Worm (Caenorhabditis elegans) whole organism, L2 larva: ENCODE data around the gene Y110A2AL.10.

Experiments
- C34F6.9 ChIP-seq: fragments of 150-350 bp; optimal IDR thresholded peaks from 2 replicates; lab custom pipeline; 2014; ENCODE audit warnings: missing biosample characterization, missing genetic modification characterization
- F13H6.1 ChIP-seq: sonication (generic microtip); optimal IDR thresholded peaks from 2 replicates; lab custom pipeline; 2016; ENCODE audit warnings: missing genetic modification characterization, missing compliant biosample characterization
- R02D3.7 ChIP-seq: fragments of 150-350 bp; optimal IDR thresholded peaks from 2 replicates; lab custom pipeline; 2014; ENCODE audit warnings: missing biosample characterization, missing genetic modification characterization
- Y55F3AM.14 ChIP-seq: fragments of 200-800 bp; sonication (Bioruptor generic); optimal IDR thresholded peaks from 2 replicates; lab custom pipeline; 2018; ENCODE audit warnings: mild to moderate bottlenecking, missing genetic modification characterization, missing compliant biosample characterization
- ZK546.5 ChIP-seq: sonication (generic microtip); optimal IDR thresholded peaks from 2 replicates; lab custom pipeline; 2017; ENCODE audit warnings: missing biosample characterization, missing genetic modification characterization
- ama-1 ChIP-seq: fragments of 150-350 bp; optimal IDR thresholded peaks from 2 replicates; lab custom pipeline; 2018; ENCODE audit warnings: inconsistent platforms
- blmp-1 ChIP-seq: sonication (generic microtip); optimal IDR thresholded peaks from 2 replicates; lab custom pipeline; 2017; ENCODE audit warnings: missing genetic modification characterization, mild to moderate bottlenecking, missing compliant biosample characterization, antibody characterized with exemption, moderate library complexity; ENCODE audit not compliant: insufficient read depth
- crh-2 ChIP-seq: sonication (generic microtip); optimal IDR thresholded peaks from 2 replicates; lab custom pipeline; 2017; ENCODE audit warnings: missing biosample characterization, missing genetic modification characterization
- egl-27 ChIP-seq: sonication (generic microtip); optimal IDR thresholded peaks from 3 replicates; lab custom pipeline; 2017; ENCODE audit warnings: missing biosample characterization, missing genetic modification reagents, missing genetic modification characterization
- elt-1 ChIP-seq: fragments of 150-350 bp; optimal IDR thresholded peaks from 2 replicates; lab custom pipeline; 2014; ENCODE audit warnings: missing biosample characterization, missing genetic modification characterization
- gmeb-1 ChIP-seq: fragments of 150-350 bp; optimal IDR thresholded peaks from 2 replicates; lab custom pipeline; 2014; ENCODE audit warnings: missing biosample characterization, missing genetic modification characterization
- lin-13 ChIP-seq: fragments of 150-350 bp; optimal IDR thresholded peaks from 2 replicates; lab custom pipeline; 2014; ENCODE audit warnings: missing biosample characterization, missing genetic modification reagents, missing genetic modification characterization
- lin-39 ChIP-seq: fragments of 150-350 bp; optimal IDR thresholded peaks from 2 replicates; lab custom pipeline; 2014; ENCODE audit warnings: missing biosample characterization, missing genetic modification reagents, missing genetic modification characterization
- lsy-2 ChIP-seq, 2 experiments: fragments of 150-350 bp in 1 of 2; sonication (generic microtip) in 1 of 2; optimal IDR thresholded peaks; 2 replicates each; lab custom pipeline; 2014 to 2017; ENCODE audit warnings: missing biosample characterization in 2 of 2, missing genetic modification characterization in 2 of 2
- mab-5 ChIP-seq: fragments of 150-350 bp; optimal IDR thresholded peaks from 2 replicates; lab custom pipeline; 2014; ENCODE audit warnings: missing biosample characterization, missing genetic modification characterization
- mdl-1 ChIP-seq, 2 experiments: fragments of 150-350 bp in 1 of 2; sonication (generic microtip) in 1 of 2; optimal IDR thresholded peaks; 2 replicates each; lab custom pipeline; 2017; ENCODE audit warnings: missing biosample characterization in 2 of 2, missing genetic modification characterization in 2 of 2
- nhr-10 ChIP-seq: sonication (generic microtip); optimal IDR thresholded peaks from 2 replicates; lab custom pipeline; 2017; ENCODE audit warnings: missing biosample characterization, missing genetic modification characterization
- nhr-11 ChIP-seq: fragments of 150-350 bp; optimal IDR thresholded peaks from 2 replicates; lab custom pipeline; 2014; ENCODE audit warnings: missing biosample characterization, missing genetic modification characterization
- nhr-12 ChIP-seq: fragments of 150-350 bp; optimal IDR thresholded peaks from 2 replicates; lab custom pipeline; 2014; ENCODE audit warnings: missing biosample characterization, missing genetic modification characterization
- nhr-129 ChIP-seq: fragments of 150-350 bp; optimal IDR thresholded peaks from 2 replicates; lab custom pipeline; 2014; ENCODE audit warnings: missing biosample characterization, missing genetic modification characterization
- nhr-21 ChIP-seq: fragments of 150-350 bp; optimal IDR thresholded peaks from 2 replicates; lab custom pipeline; 2014; ENCODE audit warnings: missing biosample characterization, missing genetic modification characterization
- nhr-25 ChIP-seq: fragments of 150-350 bp; sonication (generic microtip); optimal IDR thresholded peaks from 3 replicates; lab custom pipeline; 2014; ENCODE audit warnings: missing biosample characterization, missing genetic modification characterization
- sem-4 ChIP-seq: fragments of 150-350 bp; optimal IDR thresholded peaks from 2 replicates; lab custom pipeline; 2014; ENCODE audit warnings: missing biosample characterization, missing genetic modification reagents, missing genetic modification characterization
- sma-3 ChIP-seq: sonication (generic microtip); optimal IDR thresholded peaks from 2 replicates; lab custom pipeline; 2016; ENCODE audit warnings: missing genetic modification reagents, missing genetic modification characterization, missing compliant biosample characterization
- snpc-4 ChIP-seq: fragments of 150-350 bp; optimal IDR thresholded peaks from 2 replicates; lab custom pipeline; 2014; ENCODE audit warnings: missing biosample characterization, missing genetic modification characterization
- unc-39 ChIP-seq: fragments of 150-350 bp; optimal IDR thresholded peaks from 2 replicates; lab custom pipeline; 2014; ENCODE audit warnings: missing biosample characterization, missing genetic modification characterization
- unc-55 ChIP-seq: fragments of 150-350 bp; sonication (generic microtip); optimal IDR thresholded peaks from 3 replicates; lab custom pipeline; 2014; ENCODE audit warnings: missing biosample characterization, missing genetic modification reagents, missing genetic modification characterization
- unc-62 ChIP-seq: fragments of 150-350 bp; optimal IDR thresholded peaks from 2 replicates; lab custom pipeline; 2014; ENCODE audit warnings: missing biosample characterization, missing genetic modification reagents, missing genetic modification characterization
- ztf-4 ChIP-seq: fragments of 150-350 bp; optimal IDR thresholded peaks from 2 replicates; lab custom pipeline; 2014; ENCODE audit warnings: missing biosample characterization, missing genetic modification characterization

Y110A2AL.10 gene

ce11 chrII:2853767-2854166 lies 17.9 kb downstream of the Y110A2AL.10 start:
- no peak for TF ChIP-seq gmeb-1 (tag; lab: Kevin White, UChicago)
- TF ChIP-seq unc-62 (GFP tag; lab: Kevin White, UChicago): no peak
- TF ChIP-seq blmp-1 (tag; lab: Kevin White, UChicago): peak; percentile 43
- peak; percentile 53 for TF ChIP-seq nhr-25 (tag; lab: Kevin White, UChicago)
- TF ChIP-seq, all 48 proteins: peak for 2

ce11 chrII:2852493-2852892 lies 19.2 kb downstream of the Y110A2AL.10 start, which contains the start of gene ptc-3:
ptc-3 (minus strand) TSS chrII:2852593.
- TF ChIP-seq nhr-25 (tag; lab: Kevin White, UChicago) (no peak), nhr-11 (tag; lab: Kevin White, UChicago) (no peak), F13H6.1 (tag; lab: Kevin White, UChicago) (no peak)

ce11 chrII:2846552-2846951 lies 25.2 kb downstream of the Y110A2AL.10 start:
- no peak for TF ChIP-seq lin-39 (tag; lab: Kevin White, UChicago)
- no peak for TF ChIP-seq snpc-4 (tag; lab: Kevin White, UChicago)
- no peak for TF ChIP-seq elt-1 (tag; lab: Kevin White, UChicago)
- TF ChIP-seq unc-62 (GFP tag; lab: Kevin White, UChicago): no peak
- no peak for TF ChIP-seq Y55F3AM.14
- no peak for TF ChIP-seq sem-4 (tag; lab: Kevin White, UChicago)
- no peak for TF ChIP-seq unc-55 (GFP tag; lab: Kevin White, UChicago)
- TF ChIP-seq, all 48 proteins: peak for 0

ce11 chrII:2845674-2846073 lies 26.0 kb downstream of the Y110A2AL.10 start:
- TF ChIP-seq nhr-10 (tag; lab: Kevin White, UChicago): no peak
- no peak for TF ChIP-seq unc-62 (GFP tag; lab: Kevin White, UChicago)

- TF ChIP-seq nhr-11 (tag; lab: Kevin White, UChicago) (no peak), F13H6.1 (tag; lab: Kevin White, UChicago) (no peak), R02D3.7 (tag; lab: Kevin White, UChicago) (no peak), nhr-12 (tag; lab: Kevin White, UChicago) (no peak), unc-55 (GFP tag; lab: Kevin White, UChicago) (no peak), elt-1 (tag; lab: Kevin White, UChicago) (no peak), nhr-21 (tag; lab: Kevin White, UChicago) (no peak), egl-27 (tag; lab: Kevin White, UChicago) (no peak), mdl-1 (tag; optimal IDR thresholded peaks at IDR 0.05; lab: Kevin White, UChicago) (no peak), ztf-4 (tag; lab: Kevin White, UChicago) (no peak), sma-3 (no peak), mab-5 (no peak), nhr-129 (tag; lab: Kevin White, UChicago) (no peak), lsy-2 (tag; optimal IDR thresholded peaks at IDR 0.05; lab: Kevin White, UChicago) (no peak), nhr-10 (tag; lab: Kevin White, UChicago) (no peak)
Observed at ce11 chrII:2843088-2843487, 28.6 kb downstream of the Y110A2AL.10 start, which contains the start of gene Y110A2AL.7. Y110A2AL.7 (minus strand) TSS chrII:2843188.

- TF ChIP-seq nhr-11 (tag; lab: Kevin White, UChicago) (no peak), crh-2 (tag; lab: Kevin White, UChicago) (no peak), ama-1 (lab: Kevin White, UChicago) (no peak), C34F6.9 (tag; lab: Kevin White, UChicago) (no peak), ZK546.5 (no peak), blmp-1 (tag; lab: Kevin White, UChicago) (no peak), sma-3 (no peak), Y55F3AM.14 (no peak), lsy-2 (tag; optimal IDR thresholded peaks at IDR 0.05; lab: Kevin White, UChicago) (no peak), lin-13 (GFP tag; lab: Kevin White, UChicago) (no peak), unc-62 (GFP tag; lab: Kevin White, UChicago) (no peak), unc-39 (tag; lab: Kevin White, UChicago) (no peak), elt-1 (tag; lab: Kevin White, UChicago) (no peak), mab-5 (no peak)
- TF ChIP-seq, all 48 proteins: peak for 0
Observed at ce11 chrII:2841529-2841928, 30.2 kb downstream of the Y110A2AL.10 start, which contains the start of gene Y110A2AL.6. Y110A2AL.6 (minus strand) TSS chrII:2841629.
